Worm (Caenorhabditis elegans) whole organism, L2 larva: ENCODE results near the gene nas-4.
A peak's percentile ranks its signal among the peaks of the same experiment; 100 is the strongest.

ENCODE experiments used
- C34F6.9 ChIP-seq: fragments of 150-350 bp; optimal IDR thresholded peaks from 2 replicates; lab custom pipeline; 2014; ENCODE audit warnings: missing biosample characterization, missing genetic modification characterization
- F13H6.1 ChIP-seq: sonication (generic microtip); optimal IDR thresholded peaks from 2 replicates; lab custom pipeline; 2016; ENCODE audit warnings: missing genetic modification characterization, missing compliant biosample characterization
- blmp-1 ChIP-seq: sonication (generic microtip); optimal IDR thresholded peaks from 2 replicates; lab custom pipeline; 2017; ENCODE audit warnings: missing genetic modification characterization, mild to moderate bottlenecking, missing compliant biosample characterization, antibody characterized with exemption, moderate library complexity; ENCODE audit not compliant: insufficient read depth
- ceh-16 ChIP-seq: fragments of 150-350 bp; optimal IDR thresholded peaks from 2 replicates; lab custom pipeline; 2014; ENCODE audit warnings: missing biosample characterization, missing genetic modification characterization
- crh-2 ChIP-seq: sonication (generic microtip); optimal IDR thresholded peaks from 2 replicates; lab custom pipeline; 2017; ENCODE audit warnings: missing biosample characterization, missing genetic modification characterization
- egl-27 ChIP-seq: sonication (generic microtip); optimal IDR thresholded peaks from 3 replicates; lab custom pipeline; 2017; ENCODE audit warnings: missing biosample characterization, missing genetic modification reagents, missing genetic modification characterization
- fos-1 ChIP-seq: fragments of 150-350 bp; optimal IDR thresholded peaks from 2 replicates; lab custom pipeline; 2014; ENCODE audit warnings: missing biosample characterization, missing genetic modification characterization
- gmeb-1 ChIP-seq: fragments of 150-350 bp; optimal IDR thresholded peaks from 2 replicates; lab custom pipeline; 2014; ENCODE audit warnings: missing biosample characterization, missing genetic modification characterization
- lsy-2 ChIP-seq, 2 experiments: fragments of 150-350 bp in 1 of 2; sonication (generic microtip) in 1 of 2; optimal IDR thresholded peaks; 2 replicates each; lab custom pipeline; 2014 to 2017; ENCODE audit warnings: missing biosample characterization in 2 of 2, missing genetic modification characterization in 2 of 2
- mdl-1 ChIP-seq, 2 experiments: fragments of 150-350 bp in 1 of 2; sonication (generic microtip) in 1 of 2; optimal IDR thresholded peaks; 2 replicates each; lab custom pipeline; 2017; ENCODE audit warnings: missing biosample characterization in 2 of 2, missing genetic modification characterization in 2 of 2
- nhr-10 ChIP-seq: sonication (generic microtip); optimal IDR thresholded peaks from 2 replicates; lab custom pipeline; 2017; ENCODE audit warnings: missing biosample characterization, missing genetic modification characterization
- nhr-129 ChIP-seq: fragments of 150-350 bp; optimal IDR thresholded peaks from 2 replicates; lab custom pipeline; 2014; ENCODE audit warnings: missing biosample characterization, missing genetic modification characterization
- nhr-21 ChIP-seq: fragments of 150-350 bp; optimal IDR thresholded peaks from 2 replicates; lab custom pipeline; 2014; ENCODE audit warnings: missing biosample characterization, missing genetic modification characterization
- nhr-23 ChIP-seq: fragments of 150-350 bp; optimal IDR thresholded peaks from 2 replicates; lab custom pipeline; 2014; ENCODE audit warnings: missing biosample characterization, missing genetic modification reagents, missing genetic modification characterization
- nhr-25 ChIP-seq: fragments of 150-350 bp; sonication (generic microtip); optimal IDR thresholded peaks from 3 replicates; lab custom pipeline; 2014; ENCODE audit warnings: missing biosample characterization, missing genetic modification characterization
- nhr-77 ChIP-seq: fragments of 150-350 bp; optimal IDR thresholded peaks from 2 replicates; lab custom pipeline; 2014; ENCODE audit warnings: missing biosample characterization, missing genetic modification characterization
- sma-3 ChIP-seq: sonication (generic microtip); optimal IDR thresholded peaks from 2 replicates; lab custom pipeline; 2016; ENCODE audit warnings: missing genetic modification reagents, missing genetic modification characterization, missing compliant biosample characterization
- sma-9 ChIP-seq, 2 experiments: fragments of 150-350 bp in 1 of 2; sonication (generic microtip) in 1 of 2; optimal IDR thresholded peaks; 2 replicates each; lab custom pipeline; 2014 to 2016; ENCODE audit warnings: missing genetic modification characterization in 2 of 2, mild to moderate bottlenecking in 1 of 2, missing biosample characterization in 1 of 2, missing compliant biosample characterization in 1 of 2, missing genetic modification reagents in 1 of 2, moderate library complexity in 1 of 2
- snpc-4 ChIP-seq: fragments of 150-350 bp; optimal IDR thresholded peaks from 2 replicates; lab custom pipeline; 2014; ENCODE audit warnings: missing biosample characterization, missing genetic modification characterization
- unc-55 ChIP-seq: fragments of 150-350 bp; sonication (generic microtip); optimal IDR thresholded peaks from 3 replicates; lab custom pipeline; 2014; ENCODE audit warnings: missing biosample characterization, missing genetic modification reagents, missing genetic modification characterization
- zag-1 ChIP-seq: fragments of 150-350 bp; optimal IDR thresholded peaks from 2 replicates; lab custom pipeline; 2014; ENCODE audit warnings: missing biosample characterization, missing genetic modification characterization
- ztf-4 ChIP-seq: fragments of 150-350 bp; optimal IDR thresholded peaks from 2 replicates; lab custom pipeline; 2014; ENCODE audit warnings: missing biosample characterization, missing genetic modification characterization

The nas-4 gene

ce11 chrIII:6362323-6362922 lies 53.0 kb downstream of the nas-4 start:
- TF ChIP-seq fos-1, result peak; percentile 75
- peak; percentile 21 for TF ChIP-seq ceh-16 (tag; lab: Kevin White, UChicago)
- TF ChIP-seq nhr-23, result no peak
- peak; percentile 42 for TF ChIP-seq gmeb-1
- no peak for TF ChIP-seq snpc-4
- peak; percentile 59 for TF ChIP-seq nhr-25 (tag; lab: Kevin White, UChicago)
- TF ChIP-seq ztf-4, result peak; percentile 69
- TF ChIP-seq blmp-1 (tag; lab: Kevin White, UChicago), result peak; percentile 62
- no peak for TF ChIP-seq nhr-10 (tag; lab: Kevin White, UChicago)
- TF ChIP-seq crh-2 (tag; lab: Kevin White, UChicago), result no peak
- no peak for TF ChIP-seq zag-1 (tag; lab: Kevin White, UChicago)
- peak in 1 of 2 experiments; percentile 31 for TF ChIP-seq mdl-1 (tag; optimal IDR thresholded peaks at IDR 0.05; lab: Kevin White, UChicago)
- TF ChIP-seq sma-3 (GFP tag; lab: Kevin White, UChicago), result peak; percentile 58
- TF ChIP-seq sma-9 (GFP tag; optimal IDR thresholded peaks at IDR 0.05; lab: Kevin White, UChicago), result peak; percentile 93
- no peak for TF ChIP-seq sma-9 (tag; optimal IDR thresholded peaks at IDR 0.05; lab: Kevin White, UChicago)
- TF ChIP-seq C34F6.9 (tag; lab: Kevin White, UChicago), result peak; percentile 60
- TF ChIP-seq unc-55 (GFP tag; lab: Kevin White, UChicago), result peak; percentile 19
- TF ChIP-seq nhr-77 (tag; lab: Kevin White, UChicago), result no peak
- peak; percentile 75 for TF ChIP-seq F13H6.1 (tag; lab: Kevin White, UChicago)
- peak; percentile 0 to 60 for TF ChIP-seq lsy-2 (tag; optimal IDR thresholded peaks at IDR 0.05; lab: Kevin White, UChicago)
- peak; percentile 68 for TF ChIP-seq nhr-21
- TF ChIP-seq nhr-129 (tag; lab: Kevin White, UChicago), result peak; percentile 79
- peak; percentile 85 for TF ChIP-seq egl-27 (tag; lab: Kevin White, UChicago)
- TF ChIP-seq, all 48 proteins: peak for 16
